Worm (Caenorhabditis elegans) whole organism, L4/young adult: ENCODE measurements around the gene uggt-1.

Source experiments
- W03F9.2 ChIP-seq: fragments of 150-350 bp; optimal IDR thresholded peaks from 2 replicates; lab custom pipeline; 2014; ENCODE audit warnings: missing biosample characterization, missing genetic modification characterization
- dao-5 ChIP-seq: sonication (generic microtip); optimal IDR thresholded peaks from 2 replicates; lab custom pipeline; 2016; ENCODE audit warnings: missing genotype, missing genetic modification characterization, moderate library complexity, missing compliant biosample characterization
- him-1 ChIP-seq: sonication (generic microtip); optimal IDR thresholded peaks from 2 replicates; lab custom pipeline; 2016; ENCODE audit warnings: missing genotype, missing genetic modification reagents, missing genetic modification characterization, missing compliant biosample characterization

DNA sequence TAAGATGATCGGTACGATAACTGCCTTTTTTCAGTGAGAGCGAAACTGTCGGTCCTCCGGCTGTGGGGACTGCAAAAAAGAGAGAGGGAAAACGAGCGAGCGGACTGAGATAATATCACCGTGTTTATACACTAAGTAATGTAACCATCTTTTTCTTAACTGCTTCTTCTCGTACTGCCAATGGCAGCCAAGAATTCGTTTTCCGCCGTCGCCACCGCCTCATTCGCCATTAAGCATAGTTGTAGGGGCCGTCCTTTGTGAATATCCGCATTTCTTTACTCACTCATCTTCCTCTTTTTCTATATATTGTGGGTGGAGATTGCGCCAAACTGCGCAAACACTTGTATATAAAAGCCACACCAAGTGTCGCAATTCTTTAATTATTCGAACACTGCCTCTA is 45.7 kb upstream of the uggt-1 start, which contains the start of gene col-174:
- TF ChIP-seq W03F9.2 (no peak), him-1 (tag; lab: Kevin White, UChicago) (no peak), dao-5 (no peak)
